Fruit fly (Drosophila melanogaster): ENCODE results near the gene nmd.

The nmd gene

dm6 chr2L:10294798-10295669 lies 8.7 kb downstream of the nmd start, which contains the start of gene Hand:
Hand (minus strand) TSS chr2L:10295385.
- TF ChIP-seq noc (tag; optimal IDR thresholded peaks at IDR 0.05) = no peak

dm6 chr2L:10292066-10292560 lies 11.6 kb downstream of the nmd start, which contains the start of gene Ufd4:
Ufd4 (minus strand) TSS chr2L:10292365.
- TF ChIP-seq noc (tag; optimal IDR thresholded peaks at IDR 0.05) = no peak

dm6 chr2L:10291276-10291675 lies 12.5 kb downstream of the nmd start:
- no peak for TF ChIP-seq noc (tag; optimal IDR thresholded peaks at IDR 0.05)

- no peak for TF ChIP-seq noc (tag; optimal IDR thresholded peaks at IDR 0.05)
These were observed 23.0 kb downstream of the nmd start, which contains the start of gene CG34043 for dm6 chr2L:10280772-10281171. CG34043 (minus strand) TSS chr2L:10280872.

dm6 chr2L:10278658-10279057 lies 25.1 kb downstream of the nmd start, which contains the start of gene Utx:
Utx (minus strand) TSS chr2L:10278811.
- TF ChIP-seq noc (tag; optimal IDR thresholded peaks at IDR 0.05) = no peak

- no peak for TF ChIP-seq noc (tag; optimal IDR thresholded peaks at IDR 0.05)
These were observed 26.4 kb downstream of the nmd start for dm6 chr2L:10277362-10277761.

dm6 chr2L:10276846-10277245 lies 26.9 kb downstream of the nmd start:
- no peak for TF ChIP-seq noc (tag; optimal IDR thresholded peaks at IDR 0.05)

dm6 chr2L:10276436-10276835 lies 27.3 kb downstream of the nmd start:
- no peak for TF ChIP-seq noc (tag; optimal IDR thresholded peaks at IDR 0.05)

dm6 chr2L:10272224-10272623 lies 31.5 kb downstream of the nmd start, which contains the start of gene trk:
trk (minus strand) TSS chr2L:10272324.
- TF ChIP-seq noc (tag; optimal IDR thresholded peaks at IDR 0.05) = no peak

dm6 chr2L:10269854-10270253 lies 33.9 kb downstream of the nmd start, which contains the start of gene Mulk:
Mulk (plus strand) TSS chr2L:10270051.
- TF ChIP-seq noc (tag; optimal IDR thresholded peaks at IDR 0.05) = no peak

dm6 chr2L:10268688-10269087 lies 35.1 kb downstream of the nmd start, which contains the start of gene CG4957:
CG4957 (plus strand) TSS chr2L:10268872.
- no peak for TF ChIP-seq noc (tag; optimal IDR thresholded peaks at IDR 0.05)

dm6 chr2L:10266511-10266910 lies 37.2 kb downstream of the nmd start, which contains the start of gene CG4953:
CG4953 (plus strand) TSS chr2L:10266703.
- TF ChIP-seq noc (tag; optimal IDR thresholded peaks at IDR 0.05) = no peak

- TF ChIP-seq noc (tag; optimal IDR thresholded peaks at IDR 0.05) = no peak
These were observed 38.6 kb downstream of the nmd start, which contains the start of gene Mob3 for dm6 chr2L:10265129-10265528. Mob3 (plus strand) TSS chr2L:10265336.

dm6 chr2L:10263830-10264634 lies 39.7 kb downstream of the nmd start, which contains the start of gene REPTOR-BP:
REPTOR-BP (plus strand) TSS chr2L:10264125.
- TF ChIP-seq noc (tag; optimal IDR thresholded peaks at IDR 0.05) = no peak

dm6 chr2L:10263343-10263744 lies 40.4 kb downstream of the nmd start, which contains the start of gene Rsf1:
Rsf1 (minus strand) TSS chr2L:10263554.
- TF ChIP-seq noc (tag; optimal IDR thresholded peaks at IDR 0.05) = no peak

dm6 chr2L:10261774-10262173 lies 42.0 kb downstream of the nmd start:
- no peak for TF ChIP-seq noc (tag; optimal IDR thresholded peaks at IDR 0.05)

Measured in whole organism, larva.